Fruit fly (Drosophila melanogaster): ENCODE data around the gene CG7376.
A peak's percentile ranks its signal among the peaks of the same experiment; 100 is the strongest.

Gene CG7376

DNA sequence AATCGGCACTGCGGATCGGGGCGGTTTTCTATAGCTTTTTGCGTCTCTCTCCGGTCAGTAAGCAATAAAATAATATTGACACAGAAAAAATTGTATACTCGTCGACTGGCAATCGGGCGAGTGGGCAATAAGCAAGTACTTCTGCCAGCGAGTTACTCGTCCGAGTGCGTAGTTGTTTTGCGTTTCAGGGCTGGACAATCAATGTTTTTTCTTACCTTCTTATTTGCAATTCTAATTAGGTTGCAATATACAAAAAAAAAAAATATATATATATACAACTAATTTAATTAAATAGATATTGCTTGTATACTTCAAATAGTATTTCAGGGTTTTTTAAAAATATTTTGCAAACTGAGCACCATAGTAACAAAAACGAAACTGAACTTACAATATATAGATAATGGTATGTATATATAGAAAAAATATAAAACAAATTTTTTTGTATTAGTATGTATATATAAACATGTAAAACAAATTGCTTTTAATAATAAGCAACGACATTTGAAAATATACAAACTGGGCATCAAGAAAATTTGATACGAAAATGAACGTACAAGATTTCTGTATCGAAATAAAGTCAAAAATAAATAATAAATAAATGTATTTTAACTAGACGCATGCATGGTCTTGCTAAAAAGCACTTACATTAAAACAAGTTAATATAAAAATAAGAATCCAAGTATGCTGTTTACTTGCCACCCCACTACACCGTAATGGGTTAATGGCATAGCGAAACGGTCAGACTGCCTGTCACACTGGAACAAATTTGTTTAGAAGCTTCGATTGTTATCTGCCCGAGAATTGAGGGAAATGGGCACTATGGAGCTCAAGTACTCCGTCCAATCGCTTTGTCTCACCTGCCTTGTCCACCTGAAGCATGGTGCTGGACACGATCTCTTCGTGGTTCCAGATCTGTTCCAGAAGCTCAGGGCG is 15.2 kb downstream of the CG7376 start, which contains the start of the genes D19A and CG7386 (continued):
- TF ChIP-seq CG12391 (tag; optimal IDR thresholded peaks at IDR 0.05) (peak; percentile 73), CG14667 (GFP tag; IDR thresholded peaks at IDR 0.05) (peak; percentile 39; the same call in 1 of the 2 replicates), CG6175 (GFP tag; IDR thresholded peaks at IDR 0.05) (no peak), CG11723 (GFP tag; optimal IDR thresholded peaks at IDR 0.05) (peak; percentile 16), ham (GFP tag; IDR thresholded peaks at IDR 0.05) (no peak), CG9797 (GFP tag; optimal IDR thresholded peaks at IDR 0.05) (no peak), fu2 (GFP tag; optimal IDR thresholded peaks at IDR 0.05) (peak; percentile 9), CG34376 (GFP tag; optimal IDR thresholded peaks at IDR 0.05) (no peak), Meics (GFP tag; optimal IDR thresholded peaks at IDR 0.05) (peak; percentile 55), CG6765 (GFP tag; optimal IDR thresholded peaks at IDR 0.05) (peak; percentile 3), Oli (tag; optimal IDR thresholded peaks at IDR 0.05) (peak; percentile 11), Camta (GFP tag; optimal IDR thresholded peaks at IDR 0.05) (no peak), jing (GFP tag; optimal IDR thresholded peaks at IDR 0.05) (no peak), Lpt (GFP tag; optimal IDR thresholded peaks at IDR 0.05) (no peak), Trl (optimal IDR thresholded peaks at IDR 0.05) (no peak), Trl (GFP tag; optimal IDR thresholded peaks at IDR 0.05) (peak; percentile 54), sisA (GFP tag; IDR thresholded peaks at IDR 0.05) (peak; percentile 72), CHES-1-like (GFP tag; optimal IDR thresholded peaks at IDR 0.05) (peak; percentile 22), dpn (GFP tag; optimal IDR thresholded peaks at IDR 0.05) (peak; percentile 33 to 62), CG6272 (GFP tag; IDR thresholded peaks at IDR 0.05) (peak; percentile 57; the same call in 1 of the 2 replicates), H2.0 (GFP tag; IDR thresholded peaks at IDR 0.05) (peak; percentile 59), CG10209 (GFP tag; optimal IDR thresholded peaks at IDR 0.05) (no peak), CG17802 (tag; optimal IDR thresholded peaks at IDR 0.05) (no peak), CG12219 (GFP tag; optimal IDR thresholded peaks at IDR 0.05) (peak; percentile 42), ATbp (GFP tag; optimal IDR thresholded peaks at IDR 0.05) (no peak), CG18476 (GFP tag; optimal IDR thresholded peaks at IDR 0.05) (no peak), twi (tag; optimal IDR thresholded peaks at IDR 0.05) (no peak), run (tag; optimal IDR thresholded peaks at IDR 0.05) (no peak), Ada2b (GFP tag; IDR thresholded peaks at IDR 0.05) (peak; percentile 59), zen (tag; optimal IDR thresholded peaks at IDR 0.05) (peak; percentile 3), emc (GFP tag; optimal IDR thresholded peaks at IDR 0.05) (peak; percentile 19), Opbp (GFP tag; IDR thresholded peaks at IDR 0.05; ENCODE audit: partially characterized antibody) (no peak), Drgx (GFP tag; IDR thresholded peaks at IDR 0.05) (peak; percentile 55), CG9727 (GFP tag; optimal IDR thresholded peaks at IDR 0.05) (peak; percentile 29), fru (optimal IDR thresholded peaks at IDR 0.05) (peak; percentile 62), tna (GFP tag; IDR thresholded peaks at IDR 0.05; ENCODE audit: partially characterized antibody) (no peak), prd (optimal IDR thresholded peaks at IDR 0.05) (no peak), prd (GFP tag; IDR thresholded peaks at IDR 0.05) (peak; percentile 66), CG2129 (GFP tag; IDR thresholded peaks at IDR 0.05; ENCODE audit: partially characterized antibody) (no peak), Eip74EF (GFP tag; optimal IDR thresholded peaks at IDR 0.05) (no peak), lilli (GFP tag; optimal IDR thresholded peaks at IDR 0.05) (peak; percentile 70), peb (GFP tag; IDR thresholded peaks at IDR 0.05) (no peak), Mad (GFP tag; optimal IDR thresholded peaks at IDR 0.05) (peak; percentile 16), CG2678 (tag; optimal IDR thresholded peaks at IDR 0.05) (peak; percentile 71), CG8944 (GFP tag; optimal IDR thresholded peaks at IDR 0.05) (peak; percentile 52), NFAT (GFP tag; IDR thresholded peaks at IDR 0.05) (peak; percentile 75), sug (tag; optimal IDR thresholded peaks at IDR 0.05) (peak; percentile 25), pzg (GFP tag; optimal IDR thresholded peaks at IDR 0.05) (peak; percentile 32), C15 (GFP tag; IDR thresholded peaks at IDR 0.05) (no peak)
